Fruit fly (Drosophila melanogaster) whole organism, embryonic: ENCODE data around the gene CG42671.

Experiments used
- Atf3 ChIP-seq: fragments of 200-800 bp; sonication (Bioruptor generic); optimal IDR thresholded peaks from 3 replicates; lab custom pipeline; 2016; ENCODE audit warnings: missing biosample characterization, missing genetic modification characterization
- CG10321 ChIP-seq: fragments of 200-800 bp; sonication (Bioruptor generic); IDR thresholded peaks from 2 replicates; pipeline ENCODE4 v1.3.6; 2022; ENCODE audit warnings: missing biosample characterization, missing genetic modification characterization
- CG11696 ChIP-seq: fragments of 200-800 bp; sonication (Bioruptor generic); IDR thresholded peaks from 2 replicates; pipeline ENCODE4 v1.3.6; 2022; ENCODE audit warnings: missing biosample characterization, missing genetic modification characterization
- CG11723 ChIP-seq: fragments of 200-800 bp; sonication (Bioruptor generic); optimal IDR thresholded peaks from 2 replicates; lab custom pipeline; 2017; ENCODE audit warnings: missing biosample characterization, mild to moderate bottlenecking, missing genetic modification characterization
- CG12155 ChIP-seq: fragments of 200-800 bp; sonication (Bioruptor generic); optimal IDR thresholded peaks from 3 replicates; lab custom pipeline; 2016; ENCODE audit warnings: missing biosample characterization, missing genetic modification characterization
- CG12299 ChIP-seq: fragments of 200-800 bp; sonication (Bioruptor generic); optimal IDR thresholded peaks from 2 replicates; lab custom pipeline; 2018; ENCODE audit warnings: missing biosample characterization, mild to moderate bottlenecking, missing genetic modification characterization
- CG13424 ChIP-seq: fragments of 200-800 bp; sonication (Bioruptor generic); optimal IDR thresholded peaks from 2 replicates; lab custom pipeline; 2019; ENCODE audit warnings: missing biosample characterization, mild to moderate bottlenecking, missing genetic modification characterization, moderate library complexity
- CG13775 ChIP-seq: fragments of 200-800 bp; sonication (Bioruptor generic); optimal IDR thresholded peaks from 3 replicates; lab custom pipeline; 2017; ENCODE audit warnings: missing biosample characterization, mild to moderate bottlenecking, missing genetic modification characterization
- CG14050 ChIP-seq: fragments of 200-800 bp; sonication (Bioruptor generic); IDR thresholded peaks from 3 replicates; pipeline ENCODE4 v1.3.6; 2022; ENCODE audit warnings: missing biosample characterization, missing genetic modification characterization
- CG14667 ChIP-seq: fragments of 200-800 bp; sonication (Bioruptor generic); IDR thresholded peaks from 2 replicates; pipeline ENCODE4 v1.3.6; 2022; ENCODE audit warnings: missing biosample characterization, missing genetic modification characterization
- CG14965 ChIP-seq: fragments of 200-800 bp; sonication (Bioruptor generic); optimal IDR thresholded peaks from 2 replicates; lab custom pipeline; 2016; ENCODE audit warnings: missing biosample characterization, missing genetic modification characterization, borderline replicate concordance
- CG15011 ChIP-seq: fragments of 200-800 bp; sonication (Bioruptor generic); optimal IDR thresholded peaks from 3 replicates; lab custom pipeline; 2018; ENCODE audit warnings: missing biosample characterization, mild to moderate bottlenecking, missing genetic modification characterization
- CG17359 ChIP-seq: fragments of 200-800 bp; sonication (Bioruptor generic); optimal IDR thresholded peaks from 3 replicates; lab custom pipeline; 2018; ENCODE audit warnings: missing biosample characterization, mild to moderate bottlenecking, missing genetic modification characterization, moderate library complexity
- CG1832 ChIP-seq: fragments of 200-800 bp; sonication (Bioruptor generic); optimal IDR thresholded peaks from 2 replicates; lab custom pipeline; 2017; ENCODE audit warnings: missing biosample characterization, mild to moderate bottlenecking, missing genetic modification characterization, inconsistent platforms
- CG18476 ChIP-seq: fragments of 200-800 bp; sonication (Bioruptor generic); optimal IDR thresholded peaks from 2 replicates; lab custom pipeline; 2016; ENCODE audit warnings: missing biosample characterization, mild to moderate bottlenecking, missing genetic modification characterization
- CG18619 ChIP-seq: fragments of 200-800 bp; sonication (Bioruptor generic); optimal IDR thresholded peaks from 3 replicates; lab custom pipeline; 2017; ENCODE audit warnings: missing biosample characterization, mild to moderate bottlenecking, missing genetic modification characterization
- CG32767 ChIP-seq: fragments of 200-800 bp; sonication (Bioruptor generic); IDR thresholded peaks from 2 replicates; pipeline ENCODE4 v1.3.6; 2022; ENCODE audit warnings: missing biosample characterization, missing genetic modification characterization
- CG3281 ChIP-seq: fragments of 200-800 bp; sonication (Bioruptor generic); optimal IDR thresholded peaks from 3 replicates; lab custom pipeline; 2017; ENCODE audit warnings: missing biosample characterization, mild to moderate bottlenecking, missing genetic modification characterization
- CG33213 ChIP-seq: fragments of 200-800 bp; sonication (Bioruptor generic); optimal IDR thresholded peaks from 3 replicates; lab custom pipeline; 2016; ENCODE audit warnings: missing biosample characterization, missing genetic modification characterization
- CG3726 ChIP-seq: fragments of 200-800 bp; sonication (Bioruptor generic); IDR thresholded peaks from 3 replicates; pipeline ENCODE4, ENCODE4 v1.3.6; 2022; ENCODE audit warnings: missing biosample characterization, missing genetic modification characterization
- CG3838 ChIP-seq: fragments of 200-800 bp; sonication (Bioruptor generic); optimal IDR thresholded peaks from 3 replicates; lab custom pipeline; 2016; ENCODE audit warnings: missing biosample characterization, missing genetic modification characterization
- CG4360 ChIP-seq: fragments of 200-800 bp; sonication (Bioruptor generic); IDR thresholded peaks from 2 replicates; pipeline ENCODE4 v1.3.6; 2022; ENCODE audit warnings: missing biosample characterization, missing genetic modification characterization
- CG6689 ChIP-seq: fragments of 200-800 bp; sonication (Bioruptor generic); IDR thresholded peaks from 2 replicates; pipeline ENCODE4 v1.3.6; 2022; ENCODE audit warnings: missing biosample characterization, missing genetic modification characterization
- CG7357 ChIP-seq: fragments of 200-800 bp; sonication (Bioruptor generic); IDR thresholded peaks from 3 replicates; pipeline ENCODE4 v1.3.6; 2022; ENCODE audit warnings: missing biosample characterization, missing genetic modification characterization
- CG7786 ChIP-seq: fragments of 200-800 bp; sonication (Bioruptor generic); optimal IDR thresholded peaks from 2 replicates; lab custom pipeline; 2016; ENCODE audit warnings: missing biosample characterization, missing genetic modification characterization
- CG9817 ChIP-seq: fragments of 200-800 bp; sonication (Bioruptor generic); optimal IDR thresholded peaks from 2 replicates; lab custom pipeline; 2018; ENCODE audit warnings: missing biosample characterization, mild to moderate bottlenecking, missing genetic modification characterization, moderate library complexity
- Dip2 ChIP-seq: fragments of 200-800 bp; sonication (Bioruptor generic); IDR thresholded peaks from 2 replicates; pipeline ENCODE4 v1.3.6; 2022; ENCODE audit warnings: missing biosample characterization, missing genetic modification characterization
- Dll ChIP-seq: fragments of 200-800 bp; sonication (Bioruptor generic); IDR thresholded peaks from 4 replicates; pipeline ENCODE4 v1.3.6; 2022; ENCODE audit warnings: missing biosample characterization, missing genetic modification characterization; ENCODE audit not compliant: partially characterized antibody
- E2f2 ChIP-seq: fragments of 200-800 bp; sonication (Bioruptor generic); IDR thresholded peaks from 2 replicates; pipeline ENCODE4 v1.3.6; 2022; ENCODE audit warnings: missing biosample characterization, missing genetic modification characterization
- HmgD ChIP-seq: fragments of 200-800 bp; sonication (Bioruptor generic); optimal IDR thresholded peaks from 3 replicates; lab custom pipeline; 2016; ENCODE audit warnings: missing biosample characterization, missing genetic modification characterization
- NFAT ChIP-seq: fragments of 200-800 bp; sonication (Bioruptor generic); IDR thresholded peaks from 2 replicates; pipeline ENCODE4 v1.3.6; 2022; ENCODE audit warnings: missing biosample characterization, missing genetic modification characterization
- Side ChIP-seq: fragments of 200-800 bp; sonication (Bioruptor generic); optimal IDR thresholded peaks from 2 replicates; lab custom pipeline; 2016; ENCODE audit warnings: missing biosample characterization, missing genetic modification characterization
- Vsx1 ChIP-seq: fragments of 200-800 bp; sonication (Bioruptor generic); optimal IDR thresholded peaks from 2 replicates; lab custom pipeline; 2017; ENCODE audit warnings: missing biosample characterization, mild to moderate bottlenecking, missing genetic modification characterization, missing genetic modification reagents
- ab ChIP-seq: fragments of 200-800 bp; sonication (Bioruptor generic); optimal IDR thresholded peaks from 2 replicates; lab custom pipeline; 2016; ENCODE audit warnings: missing biosample characterization, missing genetic modification characterization
- br ChIP-seq: fragments of >200 bp; optimal IDR thresholded peaks from 2 replicates; lab custom pipeline; 2017
- cg ChIP-seq: fragments of 200-800 bp; sonication (Bioruptor generic); optimal IDR thresholded peaks from 3 replicates; lab custom pipeline; 2019; ENCODE audit warnings: missing biosample characterization, mild to moderate bottlenecking, missing genetic modification characterization, moderate library complexity
- gro ChIP-seq: fragments of 200-800 bp; sonication (Bioruptor generic); optimal IDR thresholded peaks from 2 replicates; lab custom pipeline; 2016; ENCODE audit warnings: missing biosample characterization, missing genetic modification characterization
- hkb ChIP-seq, 2 experiments: fragments of 200-800 bp in 1 of 2; fragments of >200 bp in 1 of 2; sonication (Bioruptor generic) in 1 of 2; IDR thresholded peaks in 1 of 2; optimal IDR thresholded peaks in 1 of 2; 2 replicates each; pipeline versions ENCODE4 v1.3.6 to Lab custom; 2017 to 2022; ENCODE audit warnings: missing biosample characterization in 1 of 2, missing genetic modification characterization in 1 of 2
- hth ChIP-seq: fragments of >200 bp; optimal IDR thresholded peaks from 2 replicates; lab custom pipeline; 2017; ENCODE audit warnings: inconsistent platforms
- insv ChIP-seq, 2 experiments: fragments of 200-800 bp; sonication (Bioruptor generic); optimal IDR thresholded peaks; 3 replicates each; lab custom pipeline; 2016 to 2018; ENCODE audit warnings: missing biosample characterization in 2 of 2, missing genetic modification characterization in 2 of 2
- knrl ChIP-seq: fragments of 200-800 bp; sonication (Bioruptor generic); IDR thresholded peaks from 3 replicates; pipeline ENCODE4 v1.3.6; 2022; ENCODE audit warnings: missing biosample characterization, missing genetic modification characterization; ENCODE audit not compliant: partially characterized antibody
- oc ChIP-seq: fragments of 200-800 bp; sonication (Bioruptor generic); optimal IDR thresholded peaks from 2 replicates; lab custom pipeline; 2018; ENCODE audit warnings: missing biosample characterization, mild to moderate bottlenecking, missing genetic modification characterization, moderate library complexity
- pho ChIP-seq: fragments of 200-800 bp; sonication (Bioruptor generic); optimal IDR thresholded peaks from 2 replicates; lab custom pipeline; 2016; ENCODE audit warnings: missing biosample characterization, missing genetic modification characterization
- pita ChIP-seq: fragments of 200-800 bp; sonication (Bioruptor generic); optimal IDR thresholded peaks from 2 replicates; lab custom pipeline; 2017; ENCODE audit warnings: missing biosample characterization, mild to moderate bottlenecking, missing genetic modification characterization
- sug ChIP-seq: fragments of 200-800 bp; optimal IDR thresholded peaks from 2 replicates; lab custom pipeline; 2019; ENCODE audit warnings: missing biosample characterization, mild to moderate bottlenecking, missing genetic modification characterization, moderate library complexity
- tio ChIP-seq: fragments of 200-800 bp; sonication (Bioruptor generic); optimal IDR thresholded peaks from 2 replicates; lab custom pipeline; 2017; ENCODE audit warnings: missing biosample characterization, missing genetic modification characterization, inconsistent platforms
- trh ChIP-seq: fragments of 200-800 bp; sonication (Bioruptor generic); optimal IDR thresholded peaks from 2 replicates; lab custom pipeline; 2016; ENCODE audit warnings: missing biosample characterization, missing genetic modification characterization
- tup ChIP-seq: fragments of 200-800 bp; sonication (Bioruptor generic); optimal IDR thresholded peaks from 2 replicates; lab custom pipeline; 2016; ENCODE audit warnings: missing biosample characterization, mild to moderate bottlenecking, missing genetic modification characterization, moderate library complexity
- wor ChIP-seq: fragments of 200-800 bp; sonication (Bioruptor generic); IDR thresholded peaks from 2 replicates; pipeline ENCODE4 v1.3.6; 2022; ENCODE audit warnings: missing biosample characterization, missing genetic modification characterization

CG42671 gene

dm6 chr3L:11205608-11206336, 8.5 kb upstream of the CG42671 start, which contains the start of gene Plod (continued):
- TF ChIP-seq CG13424 (tag; lab: Kevin White, UChicago): peak; percentile 56
- TF ChIP-seq CG10321 (GFP tag; lab: Robert Waterston, UW): no peak
- peak; percentile 36; the same call in 2 of the 3 replicates for TF ChIP-seq CG14050
- no peak for TF ChIP-seq CG14965 (GFP tag; lab: Kevin White, UChicago)
- 0 out of 2 replicates have a peak, but pooled peaks have one; percentile 39 for TF ChIP-seq E2f2 (GFP tag; lab: Robert Waterston, UW)
- no peak for TF ChIP-seq Atf3 (GFP tag; lab: Kevin White, UChicago)
- peak; percentile 98 for TF ChIP-seq insv (GFP tag; optimal IDR thresholded peaks at IDR 0.05; lab: Kevin White, UChicago)
- peak; percentile 23 for TF ChIP-seq HmgD (GFP tag; lab: Kevin White, UChicago)
- TF ChIP-seq sug: peak; percentile 30
- peak; percentile 53 for TF ChIP-seq CG17359 (tag; lab: Kevin White, UChicago)
- no peak for TF ChIP-seq CG3838 (GFP tag; lab: Kevin White, UChicago)
- no peak for TF ChIP-seq hth
- TF ChIP-seq CG11696 (GFP tag; lab: Robert Waterston, UW): no peak
- TF ChIP-seq Side: peak; percentile 46
- no peak for TF ChIP-seq pita (GFP tag; lab: Kevin White, UChicago)
- TF ChIP-seq CG12155 (GFP tag; lab: Kevin White, UChicago): peak; percentile 21
- TF ChIP-seq CG11723 (GFP tag; lab: Kevin White, UChicago): no peak
- no peak for TF ChIP-seq tup (GFP tag; lab: Kevin White, UChicago)
- peak; percentile 99 for TF ChIP-seq CG4360 (GFP tag; lab: Robert Waterston, UW)

DNA sequence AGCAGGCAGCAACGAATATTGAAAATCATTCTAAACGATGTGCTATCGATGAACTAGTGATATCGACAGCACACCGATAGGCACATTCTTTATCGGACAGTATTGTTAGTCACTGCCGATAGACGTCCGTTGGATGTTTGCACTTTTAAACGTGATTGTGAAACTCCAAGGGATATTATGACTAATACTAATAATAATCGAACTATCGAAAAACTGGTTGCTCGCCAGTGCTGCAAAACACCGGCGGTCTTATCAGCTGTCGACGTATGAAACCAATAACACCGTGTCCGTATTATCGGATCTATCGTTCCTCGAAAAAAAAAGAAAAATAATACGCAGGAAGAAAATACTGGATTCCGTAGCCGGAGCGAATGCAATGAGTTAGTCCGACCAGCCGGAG, 3.8 kb upstream of the CG42671 start, which contains the start of the genes Ube3a and CG7600:
Ube3a (minus strand) TSS at position 67 of the 400 bp plus-strand sequence.
CG7600 (plus strand) TSS at position 270 of the 400 bp plus-strand sequence.
- TF ChIP-seq CG6689 (no peak), CG13775 (peak; percentile 5), CG9817 (tag; lab: Kevin White, UChicago) (peak; percentile 7), NFAT (peak; percentile 31; the same call in 1 of the 2 replicates), cg (GFP tag; lab: Kevin White, UChicago) (peak; percentile 11), Vsx1 (GFP tag; lab: Kevin White, UChicago) (peak; percentile 24), CG3726 (GFP tag; lab: Robert Waterston, UW) (no peak), gro (peak; percentile 63), pho (peak; percentile 70), CG1832 (GFP tag; lab: Kevin White, UChicago) (no peak), CG18619 (GFP tag; lab: Kevin White, UChicago) (no peak), CG32767 (GFP tag; lab: Robert Waterston, UW) (no peak), br (lab: Kevin White, UChicago) (no peak), CG7786 (GFP tag; lab: Kevin White, UChicago) (peak; percentile 63), knrl (GFP tag; lab: Robert Waterston, UW) (peak; percentile 93), trh (GFP tag; lab: Kevin White, UChicago) (no peak), oc (tag; lab: Kevin White, UChicago) (peak; percentile 55), wor (no peak), CG15011 (GFP tag; lab: Kevin White, UChicago) (no peak), CG3281 (GFP tag; lab: Kevin White, UChicago) (peak; percentile 33), Dll (GFP tag; lab: Robert Waterston, UW) (peak; percentile 98), tio (no peak), CG14667 (GFP tag; lab: Robert Waterston, UW) (no peak), CG7357 (no peak), hkb (optimal IDR thresholded peaks at IDR 0.05; lab: Kevin White, UChicago) (no peak), hkb (GFP tag; IDR thresholded peaks at IDR 0.05; lab: Robert Waterston, UW) (peak; percentile 34; the same call in 1 of the 2 replicates), CG3838 (GFP tag; lab: Kevin White, UChicago) (no peak), CG12299 (tag; lab: Kevin White, UChicago) (peak; percentile 42), ab (GFP tag; lab: Kevin White, UChicago) (no peak), CG18476 (no peak), Dip2 (GFP tag; lab: Robert Waterston, UW) (no peak), CG33213 (peak; percentile 31)
